Fruit fly (Drosophila melanogaster): ENCODE measurements around the gene CG42535.

- TF ChIP-seq Abd-B (GFP tag; optimal IDR thresholded peaks at IDR 0.05): no peak
- TF ChIP-seq psq (GFP tag; optimal IDR thresholded peaks at IDR 0.05): no peak
- no peak for TF ChIP-seq usp (GFP tag; optimal IDR thresholded peaks at IDR 0.05)
- no peak for TF ChIP-seq Myc (optimal IDR thresholded peaks at IDR 0.05)
- TF ChIP-seq fru (GFP tag; optimal IDR thresholded peaks at IDR 0.05): no peak
- TF ChIP-seq lola (GFP tag; optimal IDR thresholded peaks at IDR 0.05): no peak
- no peak for TF ChIP-seq br (GFP tag; optimal IDR thresholded peaks at IDR 0.05)
- no peak for TF ChIP-seq N (GFP tag; optimal IDR thresholded peaks at IDR 0.05)
- no peak for TF ChIP-seq GATAd (GFP tag; optimal IDR thresholded peaks at IDR 0.05)
- no peak for TF ChIP-seq CG9705 (GFP tag; optimal IDR thresholded peaks at IDR 0.05)
- TF ChIP-seq Hr78 (GFP tag; optimal IDR thresholded peaks at IDR 0.05): no peak
- TF ChIP-seq rgr (GFP tag; optimal IDR thresholded peaks at IDR 0.05): no peak
Measured at dm6 chr3L:10599512-10599911, 31.2 kb downstream of the CG42535 start.

All from whole organism, wandering third instar larva.